Worm (Caenorhabditis elegans) whole organism, L4 larva: ENCODE measurements around the gene cyn-13.

Experiments
- F26F4.8 ChIP-seq: fragments of 200-800 bp; sonication (Bioruptor generic); conservative IDR thresholded peaks from 2 replicates; pipeline ENCODE4 v1.3.6; 2022; ENCODE audit warnings: missing genetic modification characterization, missing compliant biosample characterization
- F49E8.2 ChIP-seq: sonication (generic microtip); optimal IDR thresholded peaks from 2 replicates; lab custom pipeline; 2016; ENCODE audit warnings: missing compliant biosample characterization, mild to moderate bottlenecking, missing genetic modification characterization, borderline replicate concordance
- R02D3.7 ChIP-seq: fragments of 150-350 bp; sonication (generic microtip); optimal IDR thresholded peaks from 3 replicates; lab custom pipeline; 2014; ENCODE audit warnings: missing biosample characterization, missing genetic modification characterization
- T20F7.1 ChIP-seq: fragments of 200-800 bp; sonication (Bioruptor generic); optimal IDR thresholded peaks from 2 replicates; lab custom pipeline; 2018; ENCODE audit warnings: mild to moderate bottlenecking, missing genetic modification characterization, missing compliant biosample characterization
- Y48G9A.11 ChIP-seq: fragments of 200-800 bp; sonication (Bioruptor generic); IDR thresholded peaks from 2 replicates; pipeline ENCODE4 v1.3.6; 2022; ENCODE audit warnings: missing genetic modification reagents, missing genetic modification characterization, missing compliant biosample characterization
- ZK546.5 ChIP-seq, 2 experiments: sonication (generic microtip); optimal IDR thresholded peaks; 2 replicates each; lab custom pipeline; 2017; ENCODE audit warnings: missing biosample characterization in 2 of 2, missing genetic modification characterization in 2 of 2
- ceh-20 ChIP-seq: fragments of 200-800 bp; sonication (Bioruptor generic); IDR thresholded peaks from 2 replicates; pipeline ENCODE4 v1.3.6; 2022; ENCODE audit warnings: missing genetic modification reagents, missing genetic modification characterization, missing compliant biosample characterization
- ceh-44 ChIP-seq: fragments of 200-800 bp; sonication (Bioruptor generic); IDR thresholded peaks from 2 replicates; pipeline ENCODE4 v1.3.6; 2022; ENCODE audit warnings: missing genetic modification reagents, missing genetic modification characterization, missing compliant biosample characterization
- ceh-62 ChIP-seq: sonication (generic microtip); optimal IDR thresholded peaks from 2 replicates; lab custom pipeline; 2017; ENCODE audit warnings: missing biosample characterization, missing genetic modification characterization
- ceh-82 ChIP-seq: sonication (generic microtip); optimal IDR thresholded peaks from 2 replicates; lab custom pipeline; 2017; ENCODE audit warnings: missing biosample characterization, missing genetic modification characterization
- ces-1 ChIP-seq: fragments of 150-350 bp; sonication (generic microtip); optimal IDR thresholded peaks from 4 replicates; lab custom pipeline; 2014; ENCODE audit warnings: missing biosample characterization, missing genetic modification reagents, missing genetic modification characterization
- cey-2 ChIP-seq: sonication (generic microtip); optimal IDR thresholded peaks from 3 replicates; lab custom pipeline; 2017; ENCODE audit warnings: missing genetic modification characterization, mild to moderate bottlenecking, missing compliant biosample characterization, antibody characterized with exemption, borderline replicate concordance; ENCODE audit not compliant: insufficient read depth
- ctbp-1 ChIP-seq: fragments of 200-800 bp; sonication (Bioruptor generic); IDR thresholded peaks from 2 replicates; pipeline ENCODE4 v1.3.6; 2022; ENCODE audit warnings: missing genetic modification reagents, missing genetic modification characterization, missing compliant biosample characterization
- daf-16 ChIP-seq, 3 experiments: sonication (generic microtip); optimal IDR thresholded peaks; 2 replicates each; lab custom pipeline; 2016 to 2017; ENCODE audit warnings: missing genetic modification characterization in 3 of 3, missing genetic modification reagents in 3 of 3, mild to moderate bottlenecking in 2 of 3, missing compliant biosample characterization in 2 of 3, missing biosample characterization in 1 of 3, moderate library complexity in 1 of 3
- daf-19 ChIP-seq: fragments of 200-800 bp; sonication (Bioruptor generic); conservative IDR thresholded peaks from 2 replicates; pipeline ENCODE4 v1.3.6; 2022; ENCODE audit warnings: missing genetic modification characterization, missing compliant biosample characterization
- dpl-1 ChIP-seq: fragments of 150-350 bp; optimal IDR thresholded peaks from 2 replicates; lab custom pipeline; 2014; ENCODE audit warnings: missing biosample characterization, missing genetic modification reagents, missing genetic modification characterization
- duxl-1 ChIP-seq: sonication (generic microtip); optimal IDR thresholded peaks from 2 replicates; lab custom pipeline; 2016; ENCODE audit warnings: mild to moderate bottlenecking, missing genetic modification characterization, moderate library complexity, missing compliant biosample characterization; ENCODE audit not compliant: poor library complexity
- dve-1 ChIP-seq: sonication (generic microtip); optimal IDR thresholded peaks from 2 replicates; lab custom pipeline; 2017; ENCODE audit warnings: antibody characterized with exemption, mild to moderate bottlenecking, missing genetic modification characterization, missing compliant biosample characterization; ENCODE audit not compliant: insufficient read depth
- fkh-10 ChIP-seq: fragments of 150-350 bp; optimal IDR thresholded peaks from 2 replicates; lab custom pipeline; 2014; ENCODE audit warnings: missing biosample characterization, missing genetic modification reagents, missing genetic modification characterization
- hif-1 ChIP-seq, 2 experiments: sonication (generic microtip); optimal IDR thresholded peaks; 2 replicates each; lab custom pipeline; 2016 to 2017; ENCODE audit warnings: missing compliant biosample characterization in 2 of 2, missing genetic modification characterization in 2 of 2, missing genetic modification reagents in 2 of 2, missing genotype in 2 of 2, mild to moderate bottlenecking in 1 of 2
- hlh-30 ChIP-seq: sonication (generic microtip); optimal IDR thresholded peaks from 2 replicates; lab custom pipeline; 2017; ENCODE audit warnings: antibody characterized with exemption, mild to moderate bottlenecking, missing genetic modification characterization, missing compliant biosample characterization; ENCODE audit not compliant: insufficient read depth
- hmg-1.1 ChIP-seq: fragments of 200-800 bp; sonication (Bioruptor generic); IDR thresholded peaks from 2 replicates; pipeline ENCODE4 v1.3.6; 2022; ENCODE audit warnings: missing genetic modification reagents, missing genetic modification characterization, missing compliant biosample characterization
- jun-1 ChIP-seq: fragments of 150-350 bp; optimal IDR thresholded peaks from 2 replicates; lab custom pipeline; 2014; ENCODE audit warnings: missing biosample characterization, missing genetic modification reagents, missing genetic modification characterization
- lin-13 ChIP-seq: fragments of 150-350 bp; optimal IDR thresholded peaks from 2 replicates; lab custom pipeline; 2014; ENCODE audit warnings: missing biosample characterization, missing genetic modification reagents, missing genetic modification characterization
- lin-29 ChIP-seq: fragments of 200-800 bp; sonication (Bioruptor generic); IDR thresholded peaks from 2 replicates; pipeline ENCODE4 v1.3.6; 2022; ENCODE audit warnings: missing genetic modification reagents, missing genetic modification characterization, missing compliant biosample characterization
- lin-38 ChIP-seq: fragments of 200-800 bp; sonication (Bioruptor generic); IDR thresholded peaks from 2 replicates; pipeline ENCODE4 v1.3.6; 2022; ENCODE audit warnings: missing genetic modification reagents, missing genetic modification characterization, missing compliant biosample characterization
- lin-39 ChIP-seq: fragments of 150-350 bp; optimal IDR thresholded peaks from 2 replicates; lab custom pipeline; 2014; ENCODE audit warnings: missing biosample characterization, missing genetic modification reagents, missing genetic modification characterization
- madf-9 ChIP-seq: fragments of 200-800 bp; sonication (Bioruptor generic); conservative IDR thresholded peaks from 2 replicates; pipeline ENCODE4 v1.3.6; 2022; ENCODE audit warnings: missing genetic modification reagents, missing genetic modification characterization, missing compliant biosample characterization
- mep-1 ChIP-seq: fragments of 150-350 bp; sonication (generic microtip); optimal IDR thresholded peaks from 3 replicates; lab custom pipeline; 2014; ENCODE audit warnings: missing biosample characterization, missing genetic modification characterization
- mes-2 ChIP-seq: sonication (generic microtip); optimal IDR thresholded peaks from 2 replicates; lab custom pipeline; 2016; ENCODE audit warnings: missing genotype, mild to moderate bottlenecking, missing genetic modification characterization, missing compliant biosample characterization; ENCODE audit not compliant: poor library complexity, severe bottlenecking
- mxl-2 ChIP-seq: fragments of 200-800 bp; sonication (Bioruptor generic); conservative IDR thresholded peaks from 2 replicates; pipeline ENCODE4 v1.3.6; 2022; ENCODE audit warnings: missing genetic modification reagents, missing genetic modification characterization, missing compliant biosample characterization
- mxl-3 ChIP-seq: fragments of 200-800 bp; sonication (Bioruptor generic); optimal IDR thresholded peaks from 2 replicates; lab custom pipeline; 2018; ENCODE audit warnings: mild to moderate bottlenecking, missing genetic modification characterization, missing compliant biosample characterization
- nhr-25 ChIP-seq: sonication (generic microtip); optimal IDR thresholded peaks from 2 replicates; lab custom pipeline; 2017; ENCODE audit warnings: missing genetic modification characterization, mild to moderate bottlenecking, missing compliant biosample characterization, antibody characterized with exemption, moderate library complexity, borderline replicate concordance; ENCODE audit not compliant: insufficient read depth
- nhr-48 ChIP-seq: sonication (generic microtip); optimal IDR thresholded peaks from 2 replicates; lab custom pipeline; 2016; ENCODE audit warnings: mild to moderate bottlenecking, missing genetic modification characterization, missing compliant biosample characterization
- nhr-76 ChIP-seq: fragments of 150-350 bp; optimal IDR thresholded peaks from 2 replicates; lab custom pipeline; 2014; ENCODE audit warnings: missing biosample characterization, missing genetic modification characterization
- pha-4 ChIP-seq, 2 experiments: fragments of 150-350 bp in 1 of 2; fragments of 200-800 bp in 1 of 2; sonication (Bioruptor generic) in 1 of 2; IDR thresholded peaks in 1 of 2; optimal IDR thresholded peaks in 1 of 2; 2 replicates each; pipeline versions ENCODE4 v1.3.6 to Lab custom; 2014 to 2022; ENCODE audit warnings: missing genetic modification characterization in 2 of 2, missing genetic modification reagents in 2 of 2, missing biosample characterization in 1 of 2, missing compliant biosample characterization in 1 of 2
- rbr-2 ChIP-seq: sonication (generic microtip); optimal IDR thresholded peaks from 2 replicates; lab custom pipeline; 2016; ENCODE audit warnings: missing genotype, missing genetic modification characterization, missing compliant biosample characterization
- sdz-12 ChIP-seq: fragments of 200-800 bp; sonication (Bioruptor generic); optimal IDR thresholded peaks from 2 replicates; lab custom pipeline; 2018; ENCODE audit warnings: mild to moderate bottlenecking, missing genetic modification characterization, missing compliant biosample characterization
- set-16 ChIP-seq: fragments of 200-800 bp; sonication (Bioruptor generic); IDR thresholded peaks from 2 replicates; pipeline ENCODE4 v1.3.6; 2022; ENCODE audit warnings: missing genetic modification reagents, missing genetic modification characterization, missing compliant biosample characterization
- skn-1 ChIP-seq: fragments of 150-350 bp; optimal IDR thresholded peaks from 2 replicates; lab custom pipeline; 2014; ENCODE audit warnings: missing biosample characterization, missing genetic modification characterization
- snpc-1.2 ChIP-seq: fragments of 200-800 bp; sonication (Bioruptor generic); IDR thresholded peaks from 2 replicates; pipeline ENCODE4 v1.3.6; 2022; ENCODE audit warnings: missing genetic modification reagents, missing genetic modification characterization, missing compliant biosample characterization
- snpc-4 ChIP-seq: fragments of 150-350 bp; optimal IDR thresholded peaks from 2 replicates; lab custom pipeline; 2014; ENCODE audit warnings: missing biosample characterization, missing genetic modification characterization
- spr-3 ChIP-seq: fragments of 200-800 bp; sonication (Bioruptor generic); optimal IDR thresholded peaks from 2 replicates; lab custom pipeline; 2018; ENCODE audit warnings: mild to moderate bottlenecking, missing genetic modification characterization, missing compliant biosample characterization
- tra-1 ChIP-seq: fragments of 200-800 bp; sonication (Bioruptor generic); IDR thresholded peaks from 2 replicates; pipeline ENCODE4 v1.3.6; 2022; ENCODE audit warnings: missing genetic modification reagents, missing genetic modification characterization, missing compliant biosample characterization
- unc-39 ChIP-seq: sonication (generic microtip); optimal IDR thresholded peaks from 2 replicates; lab custom pipeline; 2017; ENCODE audit warnings: missing biosample characterization, missing genetic modification characterization
- unc-62 ChIP-seq, 3 experiments: fragments of 150-350 bp in 1 of 3; sonication (generic microtip); optimal IDR thresholded peaks in 2 of 3; peaks in 1 of 3; 1 replicate in 1 of 3; 2 replicates in 2 of 3; lab custom pipeline; 2014 to 2017; ENCODE audit warnings: missing biosample characterization in 3 of 3, missing genetic modification characterization in 3 of 3, missing genetic modification reagents in 3 of 3, missing genotype in 1 of 3
- vab-7 ChIP-seq: fragments of 200-800 bp; sonication (Bioruptor generic); IDR thresholded peaks from 2 replicates; pipeline ENCODE4 v1.3.6; 2022; ENCODE audit warnings: missing genetic modification reagents, missing genetic modification characterization, missing compliant biosample characterization
- ztf-11 ChIP-seq: fragments of 150-350 bp; optimal IDR thresholded peaks from 2 replicates; lab custom pipeline; 2014; ENCODE audit warnings: missing biosample characterization, missing genetic modification characterization

cyn-13 gene

DNA sequence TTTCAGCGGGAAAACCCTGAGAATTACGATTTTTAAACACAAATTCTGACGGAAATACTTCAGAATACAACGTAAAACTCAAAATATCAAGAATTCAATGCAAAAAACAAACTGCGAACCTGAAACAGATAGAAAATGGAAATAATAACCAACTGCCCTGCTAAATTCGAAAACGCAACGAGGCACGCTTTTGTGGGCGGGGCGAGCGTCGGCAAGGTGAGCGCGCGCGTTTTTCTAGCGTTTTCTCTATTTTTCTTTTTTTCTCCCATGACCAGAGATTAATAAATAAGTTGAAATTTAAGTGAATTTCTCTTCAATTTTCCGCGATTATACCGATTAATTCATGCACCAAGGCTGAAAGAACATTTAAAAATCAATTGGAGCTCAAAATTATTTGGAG, 2.1 kb upstream of the cyn-13 start, which contains the start of gene uaf-2:
Gene uaf-2 (minus strand): TSS at position 183 of the 400 bp plus-strand sequence.
- peak; percentile 19 for TF ChIP-seq dve-1 (tag; lab: Kevin White, UChicago)
- no peak for TF ChIP-seq ctbp-1 (GFP tag; lab: Robert Waterston, UW)
- TF ChIP-seq ztf-11 = no peak
- no peak for TF ChIP-seq sdz-12 (GFP tag; lab: Kevin White, UChicago)
- no peak for TF ChIP-seq unc-39 (tag; lab: Kevin White, UChicago)
- TF ChIP-seq pha-4 (GFP tag; IDR thresholded peaks at IDR 0.05; lab: Robert Waterston, UW) = peak; percentile 19; the same call in 1 of the 2 replicates
- TF ChIP-seq pha-4 (tag; optimal IDR thresholded peaks at IDR 0.05; lab: Kevin White, UChicago) = no peak
- TF ChIP-seq mxl-2 (GFP tag; lab: Robert Waterston, UW) = no peak
- no peak for TF ChIP-seq hmg-1.1 (GFP tag; lab: Robert Waterston, UW)
- TF ChIP-seq lin-13 (GFP tag; lab: Kevin White, UChicago) = no peak
- no peak for TF ChIP-seq nhr-25 (tag; lab: Kevin White, UChicago)
- no peak for TF ChIP-seq T20F7.1 (GFP tag; lab: Kevin White, UChicago)
- peak in 1 of 2 experiments; percentile 1 for TF ChIP-seq unc-62 (GFP tag; optimal IDR thresholded peaks at IDR 0.05 in 1 of 2; lab: Kevin White, UChicago)
- TF ChIP-seq unc-62 (tag; optimal IDR thresholded peaks at IDR 0.05; lab: Kevin White, UChicago) = no peak
- peak; percentile 25; the same call in 1 of the 2 replicates for TF ChIP-seq lin-38 (GFP tag; lab: Robert Waterston, UW)
- TF ChIP-seq snpc-1.2 (GFP tag; lab: Robert Waterston, UW) = peak; percentile 36
- peak in 1 of 2 experiments; percentile 19 for TF ChIP-seq hif-1 (tag; optimal IDR thresholded peaks at IDR 0.05; lab: Kevin White, UChicago)
- no peak for TF ChIP-seq set-16 (GFP tag; lab: Robert Waterston, UW)
- no peak for TF ChIP-seq daf-19 (GFP tag; lab: Robert Waterston, UW)
- TF ChIP-seq snpc-4 (tag; lab: Kevin White, UChicago) = no peak
- TF ChIP-seq lin-29 (GFP tag; lab: Robert Waterston, UW) = no peak
- TF ChIP-seq vab-7 (GFP tag; lab: Robert Waterston, UW) = no peak
- TF ChIP-seq jun-1 (tag; lab: Kevin White, UChicago) = no peak
- TF ChIP-seq daf-16 (GFP tag; optimal IDR thresholded peaks at IDR 0.05; lab: Kevin White, UChicago) = no peak
- TF ChIP-seq daf-16 (tag; optimal IDR thresholded peaks at IDR 0.05; lab: Kevin White, UChicago) = peak; percentile 20
- TF ChIP-seq ceh-82 (tag; lab: Kevin White, UChicago) = no peak
- no peak for TF ChIP-seq ceh-44 (GFP tag; lab: Robert Waterston, UW)
- no peak for TF ChIP-seq Y48G9A.11 (GFP tag; lab: Robert Waterston, UW)
- TF ChIP-seq duxl-1 (tag; lab: Kevin White, UChicago) = no peak
- TF ChIP-seq skn-1 = no peak
- peak; percentile 50 for TF ChIP-seq hlh-30 (tag; lab: Kevin White, UChicago)
- peak; percentile 82 for TF ChIP-seq mes-2 (tag; lab: Kevin White, UChicago)
- no peak for TF ChIP-seq ZK546.5 (tag; optimal IDR thresholded peaks at IDR 0.05; lab: Kevin White, UChicago)
- peak; percentile 17 for TF ChIP-seq rbr-2
- TF ChIP-seq R02D3.7 (tag; lab: Kevin White, UChicago) = no peak
- no peak for TF ChIP-seq madf-9 (GFP tag; lab: Robert Waterston, UW)
- no peak for TF ChIP-seq nhr-48
- no peak for TF ChIP-seq nhr-76 (tag; lab: Kevin White, UChicago)
- TF ChIP-seq F49E8.2 (tag; lab: Kevin White, UChicago) = no peak
- peak; percentile 44 for TF ChIP-seq dpl-1 (GFP tag; lab: Kevin White, UChicago)
- no peak for TF ChIP-seq cey-2
- TF ChIP-seq fkh-10 = no peak
- TF ChIP-seq spr-3 (GFP tag; lab: Kevin White, UChicago) = no peak
- TF ChIP-seq tra-1 (GFP tag; lab: Robert Waterston, UW) = no peak
- TF ChIP-seq lin-39 = no peak
- TF ChIP-seq ceh-62 (tag; lab: Kevin White, UChicago) = no peak
- TF ChIP-seq F26F4.8 (GFP tag; lab: Robert Waterston, UW) = no peak
- TF ChIP-seq ces-1 (GFP tag; lab: Kevin White, UChicago) = no peak
- TF ChIP-seq mxl-3 (GFP tag; lab: Kevin White, UChicago) = no peak
- TF ChIP-seq ceh-20 (GFP tag; lab: Robert Waterston, UW) = no peak
- TF ChIP-seq mep-1 (tag; lab: Kevin White, UChicago) = peak; percentile 65
